Fruit fly (Drosophila melanogaster) whole organism, embryonic: ENCODE results near the gene Utx.

Source experiments
- Abd-B ChIP-seq: fragments of 200-800 bp; sonication (Bioruptor generic); optimal IDR thresholded peaks from 2 replicates; lab custom pipeline; 2018; ENCODE audit warnings: missing biosample characterization, mild to moderate bottlenecking, missing genetic modification characterization, moderate library complexity
- CG10366 ChIP-seq: fragments of 200-800 bp; sonication (Bioruptor generic); IDR thresholded peaks from 2 replicates; pipeline ENCODE4 v1.3.6; 2022; ENCODE audit warnings: missing biosample characterization, missing genetic modification characterization
- CG10565 ChIP-seq: fragments of 200-800 bp; sonication (Bioruptor generic); optimal IDR thresholded peaks from 3 replicates; lab custom pipeline; 2016; ENCODE audit warnings: missing biosample characterization, mild to moderate bottlenecking, missing genetic modification characterization
- CG11093 ChIP-seq: fragments of 200-800 bp; sonication (Bioruptor generic); IDR thresholded peaks from 3 replicates; pipeline ENCODE4 v1.3.6; 2022; ENCODE audit warnings: missing biosample characterization, missing genetic modification characterization
- CG11695 ChIP-seq: fragments of 200-800 bp; sonication (Bioruptor generic); IDR thresholded peaks from 3 replicates; pipeline ENCODE4 v1.3.6; 2022; ENCODE audit warnings: missing biosample characterization, missing genetic modification characterization
- CG12219 ChIP-seq: fragments of 200-800 bp; sonication (Bioruptor generic); optimal IDR thresholded peaks from 3 replicates; lab custom pipeline; 2018; ENCODE audit warnings: missing biosample characterization, mild to moderate bottlenecking, missing genetic modification characterization
- CG12744 ChIP-seq: fragments of 200-800 bp; sonication (Bioruptor generic); optimal IDR thresholded peaks from 2 replicates; lab custom pipeline; 2016; ENCODE audit warnings: missing biosample characterization, missing genetic modification characterization
- CG12769 ChIP-seq: fragments of 200-800 bp; sonication (Bioruptor generic); optimal IDR thresholded peaks from 2 replicates; lab custom pipeline; 2019; ENCODE audit warnings: missing biosample characterization, mild to moderate bottlenecking, missing genetic modification characterization, moderate library complexity
- CG13123 ChIP-seq: fragments of 200-800 bp; sonication (Bioruptor generic); optimal IDR thresholded peaks from 2 replicates; lab custom pipeline; 2016; ENCODE audit warnings: missing biosample characterization, missing genetic modification characterization
- CG13287 ChIP-seq: fragments of 200-800 bp; sonication (Bioruptor generic); IDR thresholded peaks from 2 replicates; pipeline ENCODE4 v1.3.6; 2022; ENCODE audit warnings: missing biosample characterization, missing genetic modification characterization; ENCODE audit not compliant: partially characterized antibody
- CG13894 ChIP-seq: fragments of 200-800 bp; sonication (Bioruptor generic); optimal IDR thresholded peaks from 3 replicates; lab custom pipeline; 2018; ENCODE audit warnings: missing biosample characterization, mild to moderate bottlenecking, missing genetic modification characterization, moderate library complexity
- CG14860 ChIP-seq: fragments of 200-800 bp; sonication (Bioruptor generic); IDR thresholded peaks from 3 replicates; pipeline ENCODE4 v1.3.6; 2022; ENCODE audit warnings: missing biosample characterization, missing genetic modification characterization; ENCODE audit not compliant: partially characterized antibody
- CG15696 ChIP-seq: fragments of 200-800 bp; sonication (Bioruptor generic); optimal IDR thresholded peaks from 2 replicates; lab custom pipeline; 2019; ENCODE audit warnings: missing biosample characterization, mild to moderate bottlenecking, missing genetic modification characterization, moderate library complexity
- CG17186 ChIP-seq: fragments of 200-800 bp; sonication (Bioruptor generic); optimal IDR thresholded peaks from 3 replicates; lab custom pipeline; 2017; ENCODE audit warnings: missing biosample characterization, missing genetic modification reagents, missing genetic modification characterization
- CG1792 ChIP-seq: fragments of 200-800 bp; sonication (Bioruptor generic); optimal IDR thresholded peaks from 2 replicates; lab custom pipeline; 2016; ENCODE audit warnings: missing biosample characterization, missing genetic modification characterization
- CG31441 ChIP-seq: fragments of 200-800 bp; sonication (Bioruptor generic); IDR thresholded peaks from 2 replicates; pipeline ENCODE4 v1.3.6; 2022; ENCODE audit warnings: missing biosample characterization, missing genetic modification characterization
- CG32532 ChIP-seq: fragments of 200-800 bp; sonication (Bioruptor generic); IDR thresholded peaks from 2 replicates; pipeline ENCODE4 v1.3.6; 2022; ENCODE audit warnings: missing biosample characterization, missing genetic modification characterization
- CG3847 ChIP-seq: fragments of 200-800 bp; sonication (Bioruptor generic); IDR thresholded peaks from 2 replicates; pipeline ENCODE4 v1.3.6; 2022; ENCODE audit warnings: missing biosample characterization, missing genetic modification characterization
- CG4328 ChIP-seq: fragments of 200-800 bp; sonication (Bioruptor generic); optimal IDR thresholded peaks from 3 replicates; lab custom pipeline; 2017; ENCODE audit warnings: missing biosample characterization, missing genetic modification reagents, missing genetic modification characterization
- CG6813 ChIP-seq: fragments of 200-800 bp; sonication (Bioruptor generic); optimal IDR thresholded peaks from 2 replicates; lab custom pipeline; 2017; ENCODE audit warnings: missing biosample characterization, missing genetic modification characterization, mild to moderate bottlenecking, moderate library complexity, missing genetic modification reagents
- CG6854 ChIP-seq: fragments of 200-800 bp; sonication (Bioruptor generic); optimal IDR thresholded peaks from 3 replicates; lab custom pipeline; 2017; ENCODE audit warnings: missing biosample characterization, mild to moderate bottlenecking, missing genetic modification characterization
- CG8281 ChIP-seq: fragments of 200-800 bp; sonication (Bioruptor generic); optimal IDR thresholded peaks from 2 replicates; lab custom pipeline; 2018; ENCODE audit warnings: missing biosample characterization, mild to moderate bottlenecking, missing genetic modification characterization, moderate library complexity
- Doc3 ChIP-seq: fragments of 200-800 bp; sonication (Bioruptor generic); IDR thresholded peaks from 3 replicates; pipeline ENCODE4 v1.3.6; 2022; ENCODE audit warnings: missing biosample characterization, missing genetic modification characterization; ENCODE audit not compliant: partially characterized antibody
- ERR ChIP-seq: fragments of 200-800 bp; sonication (Bioruptor generic); optimal IDR thresholded peaks from 2 replicates; lab custom pipeline; 2016; ENCODE audit warnings: missing biosample characterization, missing genetic modification characterization
- Ets97D ChIP-seq: fragments of 200-800 bp; sonication (Bioruptor generic); optimal IDR thresholded peaks from 3 replicates; lab custom pipeline; 2016; ENCODE audit warnings: missing biosample characterization, missing genetic modification characterization
- HmgZ ChIP-seq: fragments of 200-800 bp; sonication (Bioruptor generic); optimal IDR thresholded peaks from 2 replicates; lab custom pipeline; 2018; ENCODE audit warnings: missing biosample characterization, mild to moderate bottlenecking, missing genetic modification characterization
- Hmx ChIP-seq: fragments of 200-800 bp; sonication (Bioruptor generic); optimal IDR thresholded peaks from 2 replicates; lab custom pipeline; 2016; ENCODE audit warnings: missing biosample characterization, missing genetic modification characterization
- Lpt ChIP-seq: fragments of >200 bp; optimal IDR thresholded peaks from 2 replicates; lab custom pipeline; 2018; ENCODE audit warnings: missing biosample characterization, missing genetic modification characterization
- Med ChIP-seq: fragments of 200-800 bp; sonication (Bioruptor generic); peaks from one replicate; lab custom pipeline; 2016; ENCODE audit warnings: missing biosample characterization, missing genetic modification characterization, mild to moderate bottlenecking, inconsistent platforms, moderate library complexity
- Nf-YA ChIP-seq: fragments of 200-800 bp; sonication (Bioruptor generic); IDR thresholded peaks from 2 replicates; pipeline ENCODE4 v1.3.6; 2022; ENCODE audit warnings: missing biosample characterization, missing genetic modification characterization
- Sry-β ChIP-seq: fragments of 200-800 bp; sonication (Bioruptor generic); optimal IDR thresholded peaks from 2 replicates; lab custom pipeline; 2018; ENCODE audit warnings: missing biosample characterization, mild to moderate bottlenecking, missing genetic modification characterization, moderate library complexity
- abd-A ChIP-seq: fragments of 200-800 bp; sonication (Bioruptor generic); optimal IDR thresholded peaks from 3 replicates; lab custom pipeline; 2019; ENCODE audit warnings: missing biosample characterization, mild to moderate bottlenecking, missing genetic modification characterization, moderate library complexity
- ato ChIP-seq: fragments of 200-800 bp; sonication (Bioruptor generic); IDR thresholded peaks from 2 replicates; pipeline ENCODE4 v1.3.6; 2022; ENCODE audit warnings: missing biosample characterization, missing genetic modification characterization; ENCODE audit not compliant: partially characterized antibody
- cas ChIP-seq: fragments of 200-800 bp; sonication (Bioruptor generic); IDR thresholded peaks from 2 replicates; pipeline ENCODE4 v1.3.6; 2022; ENCODE audit warnings: missing biosample characterization, missing genetic modification characterization
- ci ChIP-seq: fragments of 200-800 bp; sonication (Bioruptor generic); IDR thresholded peaks from 3 replicates; pipeline ENCODE4 v1.3.6; 2022; ENCODE audit warnings: missing biosample characterization, missing genetic modification characterization
- da ChIP-seq: fragments of 200-800 bp; sonication (Bioruptor generic); optimal IDR thresholded peaks from 2 replicates; lab custom pipeline; 2016; ENCODE audit warnings: missing biosample characterization, missing genetic modification characterization
- emc ChIP-seq: fragments of 200-800 bp; sonication (Bioruptor generic); optimal IDR thresholded peaks from 2 replicates; lab custom pipeline; 2016; ENCODE audit warnings: missing biosample characterization, missing genetic modification characterization
- fd102C ChIP-seq: fragments of 200-800 bp; sonication (Bioruptor generic); optimal IDR thresholded peaks from 2 replicates; lab custom pipeline; 2018; ENCODE audit warnings: missing biosample characterization, mild to moderate bottlenecking, missing genetic modification characterization, moderate library complexity
- gro ChIP-seq: fragments of 200-800 bp; sonication (Bioruptor generic); optimal IDR thresholded peaks from 2 replicates; lab custom pipeline; 2016; ENCODE audit warnings: missing biosample characterization, missing genetic modification characterization
- kni ChIP-seq: fragments of 200-800 bp; sonication (Bioruptor generic); optimal IDR thresholded peaks from 3 replicates; lab custom pipeline; 2017; ENCODE audit warnings: mild to moderate bottlenecking, missing biosample characterization, missing genetic modification reagents, missing genetic modification characterization
- knrl ChIP-seq: fragments of 200-800 bp; sonication (Bioruptor generic); IDR thresholded peaks from 3 replicates; pipeline ENCODE4 v1.3.6; 2022; ENCODE audit warnings: missing biosample characterization, missing genetic modification characterization; ENCODE audit not compliant: partially characterized antibody
- lov ChIP-seq, 2 experiments: fragments of 200-800 bp in 1 of 2; fragments of >200 bp in 1 of 2; sonication (Bioruptor generic) in 1 of 2; IDR thresholded peaks in 1 of 2; optimal IDR thresholded peaks in 1 of 2; 2 replicates in 1 of 2; 3 replicates in 1 of 2; pipeline versions ENCODE4 v1.3.6 to Lab custom; 2017 to 2022; ENCODE audit warnings: missing biosample characterization in 1 of 2, missing genetic modification characterization in 1 of 2
- nau ChIP-seq: fragments of 200-800 bp; sonication (Bioruptor generic); optimal IDR thresholded peaks from 3 replicates; lab custom pipeline; 2017; ENCODE audit warnings: missing biosample characterization, mild to moderate bottlenecking, missing genetic modification characterization, missing genetic modification reagents
- nerfin-1 ChIP-seq: fragments of 200-800 bp; sonication (Bioruptor generic); optimal IDR thresholded peaks from 3 replicates; lab custom pipeline; 2019; ENCODE audit warnings: missing biosample characterization, mild to moderate bottlenecking, missing genetic modification characterization, moderate library complexity
- nmo ChIP-seq: fragments of 200-800 bp; sonication (Bioruptor generic); optimal IDR thresholded peaks from 2 replicates; lab custom pipeline; 2018; ENCODE audit warnings: missing biosample characterization, mild to moderate bottlenecking, missing genetic modification characterization, moderate library complexity
- pho ChIP-seq: fragments of 200-800 bp; sonication (Bioruptor generic); optimal IDR thresholded peaks from 2 replicates; lab custom pipeline; 2016; ENCODE audit warnings: missing biosample characterization, missing genetic modification characterization
- sima ChIP-seq: fragments of 200-800 bp; sonication (Bioruptor generic); optimal IDR thresholded peaks from 2 replicates; lab custom pipeline; 2016; ENCODE audit warnings: missing biosample characterization, missing genetic modification characterization
- slbo ChIP-seq: fragments of 200-800 bp; sonication (Bioruptor generic); IDR thresholded peaks from 2 replicates; pipeline ENCODE4 v1.3.6; 2022; ENCODE audit warnings: missing biosample characterization, missing genetic modification characterization
- stc ChIP-seq: fragments of 200-800 bp; sonication (Bioruptor generic); IDR thresholded peaks from 2 replicates; pipeline ENCODE4 v1.3.6; 2022; ENCODE audit warnings: missing biosample characterization, missing genetic modification characterization
- unc-4 ChIP-seq: fragments of 200-800 bp; sonication (Bioruptor generic); IDR thresholded peaks from 2 replicates; pipeline ENCODE4 v1.3.6; 2022; ENCODE audit warnings: missing biosample characterization, missing genetic modification characterization; ENCODE audit not compliant: partially characterized antibody

The Utx gene

dm6 chr2L:10303786-10304185 lies 25.2 kb upstream of the Utx start, which contains the start of gene nmd (continued):
- no peak for TF ChIP-seq CG31441 (GFP tag; lab: Robert Waterston, UW)
- no peak for TF ChIP-seq CG12744 (GFP tag; lab: Kevin White, UChicago)
- no peak for TF ChIP-seq Lpt (GFP tag; lab: Kevin White, UChicago)
- no peak; the same call in 2 of the 3 replicates for TF ChIP-seq knrl (GFP tag; lab: Robert Waterston, UW)
- TF ChIP-seq CG8281 (tag; lab: Kevin White, UChicago): no peak
- no peak for TF ChIP-seq sima
- no peak for TF ChIP-seq ERR (GFP tag; lab: Kevin White, UChicago)
- no peak for TF ChIP-seq CG12769 (tag; lab: Kevin White, UChicago)
- no peak for TF ChIP-seq lov (optimal IDR thresholded peaks at IDR 0.05; lab: Kevin White, UChicago)
- no peak for TF ChIP-seq lov (GFP tag; IDR thresholded peaks at IDR 0.05; lab: Robert Waterston, UW)
- TF ChIP-seq CG6813 (GFP tag; lab: Kevin White, UChicago): no peak
- TF ChIP-seq CG1792: no peak
- peak; percentile 5 for TF ChIP-seq pho
- TF ChIP-seq Doc3 (GFP tag; lab: Robert Waterston, UW): no peak
- TF ChIP-seq CG17186 (GFP tag; lab: Kevin White, UChicago): peak; percentile 7
- TF ChIP-seq kni: no peak
- TF ChIP-seq CG11093 (GFP tag; lab: Robert Waterston, UW): no peak
- peak; percentile 26 for TF ChIP-seq CG13894
- TF ChIP-seq cas (GFP tag; lab: Robert Waterston, UW): no peak
- no peak for TF ChIP-seq stc (GFP tag; lab: Robert Waterston, UW)
- peak; percentile 19 for TF ChIP-seq HmgZ
- no peak for TF ChIP-seq CG10565 (GFP tag; lab: Kevin White, UChicago)
- peak; percentile 41 for TF ChIP-seq nmo (GFP tag; lab: Kevin White, UChicago)
- TF ChIP-seq CG6854: no peak
- TF ChIP-seq CG32532 (GFP tag; lab: Robert Waterston, UW): no peak
- TF ChIP-seq abd-A: no peak
- TF ChIP-seq nau (GFP tag; lab: Kevin White, UChicago): no peak
- TF ChIP-seq slbo (GFP tag; lab: Robert Waterston, UW): peak; percentile 35; the same call in 1 of the 2 replicates
- TF ChIP-seq emc: no peak
- no peak for TF ChIP-seq Sry-β (GFP tag; lab: Kevin White, UChicago)
- peak; percentile 53 for TF ChIP-seq CG13287 (GFP tag; lab: Robert Waterston, UW)
- TF ChIP-seq da (GFP tag; lab: Kevin White, UChicago): no peak
- TF ChIP-seq Hmx (GFP tag; lab: Kevin White, UChicago): no peak
- TF ChIP-seq Nf-YA: no peak
- no peak for TF ChIP-seq gro (GFP tag; lab: Kevin White, UChicago)
- TF ChIP-seq nerfin-1 (tag; lab: Kevin White, UChicago): no peak
- no peak for TF ChIP-seq CG13123 (GFP tag; lab: Kevin White, UChicago)
- no peak for TF ChIP-seq Med (GFP tag; lab: Kevin White, UChicago)
- TF ChIP-seq CG11695 (GFP tag; lab: Robert Waterston, UW): no peak
- TF ChIP-seq ato (GFP tag; lab: Robert Waterston, UW): no peak
- TF ChIP-seq CG12219 (GFP tag; lab: Kevin White, UChicago): no peak
- no peak for TF ChIP-seq Abd-B (GFP tag; lab: Kevin White, UChicago)
- TF ChIP-seq ci (GFP tag; lab: Robert Waterston, UW): no peak
- TF ChIP-seq CG3847 (GFP tag; lab: Robert Waterston, UW): peak; percentile 72
- TF ChIP-seq Ets97D (GFP tag; lab: Kevin White, UChicago): peak; percentile 48
- TF ChIP-seq fd102C (GFP tag; lab: Kevin White, UChicago): no peak
- TF ChIP-seq unc-4 (GFP tag; lab: Robert Waterston, UW): peak; percentile 30; the same call in 1 of the 2 replicates
- no peak for TF ChIP-seq CG4328 (GFP tag; lab: Kevin White, UChicago)
- no peak for TF ChIP-seq CG10366
- TF ChIP-seq CG15696: no peak
- no peak for TF ChIP-seq CG14860
